Fruit fly (Drosophila melanogaster) whole organism, prepupa: Measurements from ENCODE around the gene CG2712.

ENCODE experiments used
- CG15336 ChIP-seq: fragments of 200-800 bp; sonication (Bioruptor generic); IDR thresholded peaks from 2 replicates; pipeline ENCODE4 v1.3.6; 2022; ENCODE audit warnings: missing biosample characterization, missing genetic modification characterization
- Eip75B ChIP-seq: fragments of 200-800 bp; sonication (Bioruptor generic); optimal IDR thresholded peaks from 3 replicates; lab custom pipeline; 2016; ENCODE audit warnings: missing biosample characterization, missing genetic modification characterization
- Hr4 ChIP-seq: fragments of 200-800 bp; sonication (Bioruptor generic); optimal IDR thresholded peaks from 3 replicates; lab custom pipeline; 2016; ENCODE audit warnings: missing biosample characterization, missing genetic modification characterization

- TF ChIP-seq Hr4 (GFP tag; lab: Kevin White, UChicago) (no peak), Eip75B (no peak), CG15336 (GFP tag; lab: Robert Waterston, UW) (no peak)
These were observed 34.0 kb upstream of the CG2712 start, which contains the start of the genes Spg7 and Lint-O for dm6 chrX:2698064-2698894.
